Fruit fly (Drosophila melanogaster): ENCODE data around the gene CG12011.
A peak's percentile ranks its signal among the peaks of the same experiment; 100 is the strongest.

Gene CG12011

dm6 chr3L:1692122-1692786, 2.2 kb upstream of the CG12011 start:
- TF ChIP-seq psq (GFP tag; optimal IDR thresholded peaks at IDR 0.05), result peak; percentile 95
- no peak for TF ChIP-seq tai (GFP tag; optimal IDR thresholded peaks at IDR 0.05)
- TF ChIP-seq dmrt93B (GFP tag; optimal IDR thresholded peaks at IDR 0.05), result peak; percentile 84
- TF ChIP-seq Abd-B (GFP tag; optimal IDR thresholded peaks at IDR 0.05), result no peak
- peak; percentile 23 to 91 for TF ChIP-seq foxo (GFP tag; optimal IDR thresholded peaks at IDR 0.05)
- no peak for TF ChIP-seq lola (GFP tag; optimal IDR thresholded peaks at IDR 0.05)
- peak; percentile 38 for TF ChIP-seq dsf (GFP tag; optimal IDR thresholded peaks at IDR 0.05; ENCODE audit: borderline replicate concordance)
- peak; percentile 90 for TF ChIP-seq ey (GFP tag; optimal IDR thresholded peaks at IDR 0.05)
- peak; percentile 68 for TF ChIP-seq CG9705 (GFP tag; optimal IDR thresholded peaks at IDR 0.05)
- TF ChIP-seq Mio (GFP tag; optimal IDR thresholded peaks at IDR 0.05), result no peak
- no peak for TF ChIP-seq usp (GFP tag; optimal IDR thresholded peaks at IDR 0.05)
- peak; percentile 86 for TF ChIP-seq woc (GFP tag; optimal IDR thresholded peaks at IDR 0.05)
- TF ChIP-seq Jra (GFP tag; optimal IDR thresholded peaks at IDR 0.05), result peak; percentile 55
- TF ChIP-seq fru (GFP tag; optimal IDR thresholded peaks at IDR 0.05), result peak; percentile 94
- TF ChIP-seq br (GFP tag; optimal IDR thresholded peaks at IDR 0.05), result peak; percentile 93
- peak; percentile 91 for TF ChIP-seq rgr (GFP tag; optimal IDR thresholded peaks at IDR 0.05)
- peak; percentile 84 for TF ChIP-seq h (GFP tag; optimal IDR thresholded peaks at IDR 0.05)
- TF ChIP-seq CrebA (GFP tag; optimal IDR thresholded peaks at IDR 0.05; ENCODE audit: borderline replicate concordance), result peak; percentile 33
- TF ChIP-seq Rel (GFP tag; optimal IDR thresholded peaks at IDR 0.05), result peak; percentile 24
- peak; percentile 22 for TF ChIP-seq Rel (tag; optimal IDR thresholded peaks at IDR 0.05)
- TF ChIP-seq CG32264 (GFP tag; optimal IDR thresholded peaks at IDR 0.05), result peak; percentile 79
- peak; percentile 85 for TF ChIP-seq HLH106 (tag; optimal IDR thresholded peaks at IDR 0.05)
- peak; percentile 66 for TF ChIP-seq brk (GFP tag; optimal IDR thresholded peaks at IDR 0.05)
- TF ChIP-seq OdsH (GFP tag; optimal IDR thresholded peaks at IDR 0.05), result peak; percentile 91
- TF ChIP-seq Hnf4 (GFP tag; optimal IDR thresholded peaks at IDR 0.05), result peak; percentile 78
- TF ChIP-seq Sp1 (GFP tag; optimal IDR thresholded peaks at IDR 0.05), result peak; percentile 88
- peak; percentile 51 for TF ChIP-seq sage (GFP tag; optimal IDR thresholded peaks at IDR 0.05)

DNA sequence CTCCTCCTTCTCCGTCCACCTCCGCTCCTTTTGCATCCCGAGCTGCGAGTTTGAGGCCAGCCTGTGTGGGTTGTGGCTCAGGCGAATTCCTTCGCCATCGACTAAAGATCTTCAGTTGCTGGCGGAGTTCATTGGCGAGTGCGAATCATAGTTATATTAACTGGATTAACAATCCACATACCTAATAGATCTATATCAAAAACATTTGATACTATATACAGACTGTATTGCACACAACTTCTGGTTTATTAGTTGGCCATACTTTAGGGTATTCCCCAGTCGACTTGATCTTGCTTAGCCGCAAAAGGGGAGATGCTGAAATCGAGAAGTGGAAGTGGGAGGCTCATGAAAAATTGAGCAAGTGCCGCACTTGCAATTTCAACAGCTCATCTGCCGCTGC, 1.6 kb upstream of the CG12011 start:
- no peak for TF ChIP-seq CG32264 (GFP tag; optimal IDR thresholded peaks at IDR 0.05)
- peak; percentile 37 for TF ChIP-seq h (GFP tag; optimal IDR thresholded peaks at IDR 0.05)

dm6 chr3L:1702367-1702927, 8.0 kb downstream of the CG12011 start, which contains the start of gene CG13931:
Gene CG13931 (minus strand): TSS chr3L:1702407.
- TF ChIP-seq CG9705 (GFP tag; optimal IDR thresholded peaks at IDR 0.05), result no peak
- peak in 1 of 2 experiments; percentile 41 for TF ChIP-seq foxo (GFP tag; optimal IDR thresholded peaks at IDR 0.05)
- peak; percentile 31 for TF ChIP-seq rgr (GFP tag; optimal IDR thresholded peaks at IDR 0.05)
- peak; percentile 31 for TF ChIP-seq ey (GFP tag; optimal IDR thresholded peaks at IDR 0.05)
- TF ChIP-seq fru (GFP tag; optimal IDR thresholded peaks at IDR 0.05), result peak; percentile 16
- peak; percentile 13 for TF ChIP-seq dmrt93B (GFP tag; optimal IDR thresholded peaks at IDR 0.05)
- TF ChIP-seq Sp1 (GFP tag; optimal IDR thresholded peaks at IDR 0.05), result peak; percentile 29
- TF ChIP-seq HLH106 (tag; optimal IDR thresholded peaks at IDR 0.05), result peak; percentile 22
- peak; percentile 16 for TF ChIP-seq OdsH (GFP tag; optimal IDR thresholded peaks at IDR 0.05)
- no peak for TF ChIP-seq CrebA (GFP tag; optimal IDR thresholded peaks at IDR 0.05; ENCODE audit: borderline replicate concordance)
- TF ChIP-seq sv (GFP tag; optimal IDR thresholded peaks at IDR 0.05), result no peak
- TF ChIP-seq Myc (optimal IDR thresholded peaks at IDR 0.05), result no peak
- peak; percentile 28 for TF ChIP-seq br (GFP tag; optimal IDR thresholded peaks at IDR 0.05)
- peak; percentile 28 for TF ChIP-seq h (GFP tag; optimal IDR thresholded peaks at IDR 0.05)

DNA sequence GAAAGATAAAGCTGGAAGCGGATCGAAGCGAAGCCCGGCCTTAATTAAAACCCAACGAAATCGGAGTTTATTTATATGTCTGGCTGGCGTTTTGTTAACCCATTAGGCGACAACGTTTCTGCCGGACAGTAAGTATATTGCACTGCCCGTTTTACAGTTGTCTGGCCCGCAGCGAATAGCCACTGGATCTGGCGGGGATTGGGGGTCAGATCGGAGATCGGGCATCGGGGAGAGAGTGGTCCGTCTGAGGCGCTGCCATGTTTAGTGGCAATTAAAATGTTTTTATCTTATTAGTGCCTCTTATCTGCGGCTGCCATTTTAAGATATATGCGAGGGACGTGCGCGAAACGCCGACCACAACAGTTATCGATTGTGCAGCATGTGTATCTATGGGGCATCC, 14.7 kb downstream of the CG12011 start:
- TF ChIP-seq sage (GFP tag; optimal IDR thresholded peaks at IDR 0.05) (no peak), OdsH (GFP tag; optimal IDR thresholded peaks at IDR 0.05) (no peak), Hr78 (GFP tag; optimal IDR thresholded peaks at IDR 0.05) (no peak), tai (GFP tag; optimal IDR thresholded peaks at IDR 0.05) (no peak), N (GFP tag; optimal IDR thresholded peaks at IDR 0.05) (no peak), fru (GFP tag; optimal IDR thresholded peaks at IDR 0.05) (no peak), pan (optimal IDR thresholded peaks at IDR 0.05) (no peak), CrebA (GFP tag; optimal IDR thresholded peaks at IDR 0.05; ENCODE audit: borderline replicate concordance) (no peak), Dfd (GFP tag; optimal IDR thresholded peaks at IDR 0.05) (no peak), CG9705 (GFP tag; optimal IDR thresholded peaks at IDR 0.05) (no peak), Myc (optimal IDR thresholded peaks at IDR 0.05) (no peak), Dif (GFP tag; optimal IDR thresholded peaks at IDR 0.05; ENCODE audit: partially characterized antibody) (no peak)

Measured in whole organism, wandering third instar larva.